Worm (Caenorhabditis elegans) whole organism, late embryonic: Measurements from ENCODE around the gene srh-141.

ENCODE experiments used
- F13H6.1 ChIP-seq: sonication (generic microtip); optimal IDR thresholded peaks from 2 replicates; lab custom pipeline; 2016; ENCODE audit warnings: missing genetic modification characterization, missing compliant biosample characterization
- T23F11.4 ChIP-seq: fragments of 200-800 bp; sonication (Bioruptor generic); optimal IDR thresholded peaks from 2 replicates; lab custom pipeline; 2018; ENCODE audit warnings: mild to moderate bottlenecking, missing genetic modification characterization, missing compliant biosample characterization
- Y22D7AL.16 ChIP-seq: sonication (generic microtip); optimal IDR thresholded peaks from 2 replicates; lab custom pipeline; 2016; ENCODE audit warnings: missing genetic modification characterization, missing compliant biosample characterization
- ahr-1 ChIP-seq: sonication (generic microtip); optimal IDR thresholded peaks from 2 replicates; lab custom pipeline; 2016; ENCODE audit warnings: missing genetic modification characterization, missing compliant biosample characterization
- ceh-18 ChIP-seq: sonication (generic microtip); optimal IDR thresholded peaks from 2 replicates; lab custom pipeline; 2016; ENCODE audit warnings: missing genetic modification characterization, missing compliant biosample characterization
- ceh-2 ChIP-seq: sonication (generic microtip); optimal IDR thresholded peaks from 2 replicates; lab custom pipeline; 2016; ENCODE audit warnings: missing genotype, missing genetic modification characterization, missing compliant biosample characterization
- ceh-22 ChIP-seq: sonication (generic microtip); optimal IDR thresholded peaks from 2 replicates; lab custom pipeline; 2017; ENCODE audit warnings: missing biosample characterization, missing genetic modification characterization
- ceh-24 ChIP-seq: sonication (generic microtip); optimal IDR thresholded peaks from 2 replicates; lab custom pipeline; 2016; ENCODE audit warnings: mild to moderate bottlenecking, missing genetic modification characterization, missing compliant biosample characterization
- ceh-30 ChIP-seq: fragments of 150-350 bp; optimal IDR thresholded peaks from 2 replicates; lab custom pipeline; 2014; ENCODE audit warnings: missing biosample characterization, missing genetic modification characterization
- ceh-34 ChIP-seq: sonication (generic microtip); optimal IDR thresholded peaks from 2 replicates; lab custom pipeline; 2016; ENCODE audit warnings: mild to moderate bottlenecking, missing genetic modification characterization, missing compliant biosample characterization
- ceh-45 ChIP-seq: fragments of 200-800 bp; sonication (Bioruptor generic); IDR thresholded peaks from 2 replicates; pipeline ENCODE4 v1.3.6; 2022; ENCODE audit warnings: missing genetic modification reagents, missing genetic modification characterization, missing compliant biosample characterization
- ceh-6 ChIP-seq: fragments of 200-800 bp; sonication (Bioruptor generic); optimal IDR thresholded peaks from 2 replicates; lab custom pipeline; 2018; ENCODE audit warnings: mild to moderate bottlenecking, missing genetic modification characterization, missing compliant biosample characterization
- che-1 ChIP-seq: sonication (generic microtip); optimal IDR thresholded peaks from 2 replicates; lab custom pipeline; 2016; ENCODE audit warnings: mild to moderate bottlenecking, missing genetic modification characterization, missing compliant biosample characterization
- dve-1 ChIP-seq: sonication (generic microtip); optimal IDR thresholded peaks from 2 replicates; lab custom pipeline; 2017; ENCODE audit warnings: antibody characterized with exemption, mild to moderate bottlenecking, missing genetic modification characterization, missing compliant biosample characterization
- elt-2 ChIP-seq: sonication (generic microtip); optimal IDR thresholded peaks from 2 replicates; lab custom pipeline; 2016; ENCODE audit warnings: missing genetic modification reagents, missing genetic modification characterization, missing compliant biosample characterization
- elt-4 ChIP-seq: sonication (generic microtip); optimal IDR thresholded peaks from 2 replicates; lab custom pipeline; 2016; ENCODE audit warnings: missing genetic modification characterization, missing compliant biosample characterization
- fax-1 ChIP-seq: sonication (generic microtip); optimal IDR thresholded peaks from 2 replicates; lab custom pipeline; 2016; ENCODE audit warnings: missing genotype, missing genetic modification characterization, missing compliant biosample characterization
- fkh-10 ChIP-seq: fragments of 150-350 bp; optimal IDR thresholded peaks from 2 replicates; lab custom pipeline; 2014; ENCODE audit warnings: missing biosample characterization, missing genetic modification reagents, missing genetic modification characterization
- gmeb-2 ChIP-seq: sonication (generic microtip); optimal IDR thresholded peaks from 2 replicates; lab custom pipeline; 2016; ENCODE audit warnings: missing genetic modification characterization, inconsistent platforms, missing compliant biosample characterization
- hlh-13 ChIP-seq: fragments of 200-800 bp; sonication (Bioruptor generic); optimal IDR thresholded peaks from 2 replicates; lab custom pipeline; 2018; ENCODE audit warnings: mild to moderate bottlenecking, missing genetic modification characterization, missing compliant biosample characterization
- hlh-15 ChIP-seq: sonication (generic microtip); optimal IDR thresholded peaks from 2 replicates; lab custom pipeline; 2016; ENCODE audit warnings: missing genetic modification characterization, missing compliant biosample characterization
- hlh-30 ChIP-seq: sonication (generic microtip); optimal IDR thresholded peaks from 2 replicates; lab custom pipeline; 2017; ENCODE audit warnings: antibody characterized with exemption, missing genetic modification characterization, missing compliant biosample characterization; ENCODE audit not compliant: insufficient read depth
- hlh-6 ChIP-seq: sonication (generic microtip); optimal IDR thresholded peaks from 2 replicates; lab custom pipeline; 2016; ENCODE audit warnings: missing genotype, missing genetic modification characterization, missing compliant biosample characterization
- lin-11 ChIP-seq: fragments of 200-800 bp; sonication (Bioruptor generic); optimal IDR thresholded peaks from 2 replicates; lab custom pipeline; 2018; ENCODE audit warnings: mild to moderate bottlenecking, missing genetic modification characterization, missing compliant biosample characterization
- mec-3 ChIP-seq: sonication (generic microtip); optimal IDR thresholded peaks from 2 replicates; lab custom pipeline; 2016; ENCODE audit warnings: borderline replicate concordance, missing genetic modification characterization, missing compliant biosample characterization
- nfya-1 ChIP-seq: sonication (generic microtip); optimal IDR thresholded peaks from 2 replicates; lab custom pipeline; 2017; ENCODE audit warnings: missing genetic modification characterization, mild to moderate bottlenecking, missing compliant biosample characterization, antibody characterized with exemption, moderate library complexity
- nhr-11 ChIP-seq: fragments of 150-350 bp; optimal IDR thresholded peaks from 2 replicates; lab custom pipeline; 2014; ENCODE audit warnings: missing biosample characterization, missing genetic modification characterization
- npax-4 ChIP-seq: sonication (generic microtip); optimal IDR thresholded peaks from 2 replicates; lab custom pipeline; 2016; ENCODE audit warnings: missing genetic modification characterization, missing compliant biosample characterization
- pat-9 ChIP-seq: fragments of 200-800 bp; sonication (Bioruptor generic); optimal IDR thresholded peaks from 2 replicates; lab custom pipeline; 2018; ENCODE audit warnings: mild to moderate bottlenecking, missing genetic modification characterization, moderate library complexity, missing compliant biosample characterization
- pax-1 ChIP-seq: fragments of 150-350 bp; optimal IDR thresholded peaks from 2 replicates; lab custom pipeline; 2014; ENCODE audit warnings: missing biosample characterization, missing genetic modification characterization
- pha-2 ChIP-seq: sonication (generic microtip); optimal IDR thresholded peaks from 2 replicates; lab custom pipeline; 2017; ENCODE audit warnings: mild to moderate bottlenecking, missing genetic modification characterization, missing compliant biosample characterization
- pha-4 ChIP-seq: fragments of 150-350 bp; optimal IDR thresholded peaks from 2 replicates; lab custom pipeline; 2018; ENCODE audit warnings: missing biosample characterization, missing genetic modification reagents, missing genetic modification characterization
- pqm-1 ChIP-seq: sonication (generic microtip); optimal IDR thresholded peaks from 2 replicates; lab custom pipeline; 2016; ENCODE audit warnings: missing genetic modification characterization, missing compliant biosample characterization
- pros-1 ChIP-seq: fragments of 150-350 bp; optimal IDR thresholded peaks from 2 replicates; lab custom pipeline; 2014; ENCODE audit warnings: missing biosample characterization, missing genetic modification reagents, missing genetic modification characterization
- ref-2 ChIP-seq: sonication (generic microtip); optimal IDR thresholded peaks from 2 replicates; lab custom pipeline; 2016; ENCODE audit warnings: missing genetic modification characterization, missing compliant biosample characterization
- rnt-1 ChIP-seq: sonication (generic microtip); optimal IDR thresholded peaks from 2 replicates; lab custom pipeline; 2016; ENCODE audit warnings: missing genetic modification characterization, missing compliant biosample characterization
- sox-4 ChIP-seq: sonication (generic microtip); optimal IDR thresholded peaks from 2 replicates; lab custom pipeline; 2017; ENCODE audit warnings: mild to moderate bottlenecking, missing genetic modification characterization, inconsistent platforms, missing compliant biosample characterization
- syd-9 ChIP-seq: sonication (generic microtip); optimal IDR thresholded peaks from 2 replicates; lab custom pipeline; 2016; ENCODE audit warnings: mild to moderate bottlenecking, missing genetic modification characterization, moderate library complexity, missing compliant biosample characterization
- tbx-2 ChIP-seq: sonication (generic microtip); optimal IDR thresholded peaks from 2 replicates; lab custom pipeline; 2016; ENCODE audit warnings: missing genetic modification characterization, missing compliant biosample characterization
- tbx-7 ChIP-seq: sonication (generic microtip); optimal IDR thresholded peaks from 2 replicates; lab custom pipeline; 2016; ENCODE audit warnings: missing genotype, missing genetic modification characterization, missing compliant biosample characterization
- ttx-3 ChIP-seq: sonication (generic microtip); optimal IDR thresholded peaks from 2 replicates; lab custom pipeline; 2016; ENCODE audit warnings: missing genetic modification reagents, missing genetic modification characterization, missing compliant biosample characterization
- unc-86 ChIP-seq: sonication (generic microtip); optimal IDR thresholded peaks from 2 replicates; lab custom pipeline; 2016; ENCODE audit warnings: missing genetic modification characterization, missing compliant biosample characterization

Gene srh-141

ce11 chrV:16419769-16420168 lies 24.0 kb upstream of the srh-141 start, which contains the start of gene F26D2.16:
F26D2.16 (minus strand) TSS chrV:16419869.
- TF ChIP-seq ahr-1 (tag; lab: Kevin White, UChicago) = no peak
- no peak for TF ChIP-seq mec-3
- TF ChIP-seq ceh-45 (GFP tag; lab: Robert Waterston, UW) = no peak
- no peak for TF ChIP-seq hlh-15

- TF ChIP-seq fax-1 (tag; lab: Kevin White, UChicago) (no peak), ceh-24 (tag; lab: Kevin White, UChicago) (no peak), tbx-7 (no peak), syd-9 (tag; lab: Kevin White, UChicago) (no peak), nhr-11 (tag; lab: Kevin White, UChicago) (no peak), elt-4 (no peak), hlh-13 (GFP tag; lab: Kevin White, UChicago) (no peak), pat-9 (no peak), Y22D7AL.16 (tag; lab: Kevin White, UChicago) (no peak), ref-2 (tag; lab: Kevin White, UChicago) (no peak), dve-1 (tag; lab: Kevin White, UChicago) (no peak), ceh-6 (GFP tag; lab: Kevin White, UChicago) (no peak)
Observed at ce11 chrV:16420696-16421095, 23.0 kb upstream of the srh-141 start, which contains the start of gene srw-48. srw-48 (plus strand) TSS chrV:16420996.

ce11 chrV:16424428-16424827 lies 19.3 kb upstream of the srh-141 start, which contains the start of gene srw-29:
srw-29 (minus strand) TSS chrV:16424528.
- no peak for TF ChIP-seq tbx-2 (tag; lab: Kevin White, UChicago)
- TF ChIP-seq dve-1 (tag; lab: Kevin White, UChicago) = no peak
- no peak for TF ChIP-seq ceh-22
- no peak for TF ChIP-seq elt-2 (tag; lab: Kevin White, UChicago)
- TF ChIP-seq npax-4 (tag; lab: Kevin White, UChicago) = no peak
- TF ChIP-seq T23F11.4 (GFP tag; lab: Kevin White, UChicago) = no peak
- TF ChIP-seq elt-4 = no peak
- TF ChIP-seq sox-4 (tag; lab: Kevin White, UChicago) = no peak
- TF ChIP-seq pros-1 (tag; lab: Kevin White, UChicago) = no peak
- no peak for TF ChIP-seq unc-86 (tag; lab: Kevin White, UChicago)
- no peak for TF ChIP-seq lin-11 (tag; lab: Kevin White, UChicago)
- no peak for TF ChIP-seq pat-9
- TF ChIP-seq nhr-11 (tag; lab: Kevin White, UChicago) = no peak
- TF ChIP-seq pqm-1 (tag; lab: Kevin White, UChicago) = no peak
- no peak for TF ChIP-seq nfya-1
- no peak for TF ChIP-seq ttx-3 (tag; lab: Kevin White, UChicago)
- no peak for TF ChIP-seq pax-1 (tag; lab: Kevin White, UChicago)
- TF ChIP-seq fax-1 (tag; lab: Kevin White, UChicago) = no peak
- TF ChIP-seq ceh-18 (tag; lab: Kevin White, UChicago) = no peak
- TF ChIP-seq pha-2 = no peak

ce11 chrV:16429503-16429902 lies 14.2 kb upstream of the srh-141 start, which contains the start of gene F26D2.10:
F26D2.10 (minus strand) TSS chrV:16429603.
- TF ChIP-seq F13H6.1 (tag; lab: Kevin White, UChicago) = no peak
- TF ChIP-seq ceh-30 = no peak
- TF ChIP-seq, all 69 proteins: peak for 0

ce11 chrV:16429940-16430339 lies 13.8 kb upstream of the srh-141 start, which contains the start of gene str-73:
str-73 (plus strand) TSS chrV:16430240.
- TF ChIP-seq Y22D7AL.16 (tag; lab: Kevin White, UChicago) = no peak

- TF ChIP-seq lin-11 (tag; lab: Kevin White, UChicago) (no peak), hlh-6 (tag; lab: Kevin White, UChicago) (no peak), ceh-30 (no peak), elt-4 (no peak), che-1 (tag; lab: Kevin White, UChicago) (no peak), pros-1 (tag; lab: Kevin White, UChicago) (no peak), hlh-30 (tag; lab: Kevin White, UChicago) (no peak), gmeb-2 (no peak), fkh-10 (GFP tag; lab: Kevin White, UChicago) (no peak), tbx-7 (no peak), ceh-6 (GFP tag; lab: Kevin White, UChicago) (no peak), pha-4 (tag; lab: Kevin White, UChicago) (no peak), hlh-13 (GFP tag; lab: Kevin White, UChicago) (no peak), pha-2 (no peak), ttx-3 (tag; lab: Kevin White, UChicago) (no peak), ceh-34 (tag; lab: Kevin White, UChicago) (no peak), ceh-2 (tag; lab: Kevin White, UChicago) (no peak), T23F11.4 (GFP tag; lab: Kevin White, UChicago) (no peak), pat-9 (no peak), rnt-1 (tag; lab: Kevin White, UChicago) (no peak)
Observed at ce11 chrV:16433471-16433870, 10.3 kb upstream of the srh-141 start, which contains the start of gene clec-234. clec-234 (minus strand) TSS chrV:16433571.
